Worm (Caenorhabditis elegans) whole organism, young adult: ENCODE results near the gene stdh-1.

Source experiments
- F10E7.11 ChIP-seq: sonication (generic microtip); optimal IDR thresholded peaks from 2 replicates; lab custom pipeline; 2017; ENCODE audit warnings: mild to moderate bottlenecking, missing genetic modification characterization, moderate library complexity, missing compliant biosample characterization
- F22D6.2 ChIP-seq: sonication (generic microtip); optimal IDR thresholded peaks from 2 replicates; lab custom pipeline; 2016; ENCODE audit warnings: mild to moderate bottlenecking, missing genetic modification characterization, missing compliant biosample characterization
- F23B12.7 ChIP-seq: sonication (generic microtip); optimal IDR thresholded peaks from 2 replicates; lab custom pipeline; 2017; ENCODE audit warnings: missing genetic modification characterization, mild to moderate bottlenecking, missing compliant biosample characterization, antibody characterized with exemption, moderate library complexity; ENCODE audit not compliant: insufficient read depth
- F33H1.4 ChIP-seq: fragments of 200-800 bp; sonication (Bioruptor generic); IDR thresholded peaks from 2 replicates; pipeline ENCODE4 v1.3.6; 2022; ENCODE audit warnings: missing genetic modification reagents, missing genetic modification characterization, missing compliant biosample characterization
- F55B11.4 ChIP-seq: sonication (generic microtip); optimal IDR thresholded peaks from 2 replicates; lab custom pipeline; 2016; ENCODE audit warnings: missing compliant biosample characterization, missing genetic modification characterization, borderline replicate concordance; ENCODE audit not compliant: insufficient read depth
- K11D2.4 ChIP-seq: fragments of 200-800 bp; sonication (Bioruptor generic); IDR thresholded peaks from 2 replicates; pipeline ENCODE4 v1.3.6; 2022; ENCODE audit warnings: missing genetic modification reagents, missing genetic modification characterization, missing compliant biosample characterization
- T07F8.4 ChIP-seq: sonication (generic microtip); optimal IDR thresholded peaks from 2 replicates; lab custom pipeline; 2016; ENCODE audit warnings: mild to moderate bottlenecking, missing genetic modification characterization, moderate library complexity, missing compliant biosample characterization
- T26A5.8 ChIP-seq: sonication (generic microtip); optimal IDR thresholded peaks from 2 replicates; lab custom pipeline; 2016; ENCODE audit warnings: missing genetic modification characterization, missing compliant biosample characterization
- Y53F4B.3 ChIP-seq: fragments of 200-800 bp; sonication (Bioruptor generic); IDR thresholded peaks from 2 replicates; pipeline ENCODE4 v1.3.6; 2022; ENCODE audit warnings: missing genetic modification reagents, missing genetic modification characterization, missing compliant biosample characterization
- Y53G8AR.9 ChIP-seq: fragments of 200-800 bp; sonication (Bioruptor generic); conservative IDR thresholded peaks from 2 replicates; pipeline ENCODE4 v1.3.6; 2022; ENCODE audit warnings: missing genetic modification reagents, missing genetic modification characterization, missing compliant biosample characterization
- Y67H2A.10 ChIP-seq: fragments of 200-800 bp; sonication (Bioruptor generic); conservative IDR thresholded peaks from 2 replicates; pipeline ENCODE4 v1.3.6; 2022; ENCODE audit warnings: missing genetic modification reagents, missing genetic modification characterization, missing compliant biosample characterization
- ZK185.1 ChIP-seq: sonication (generic microtip); optimal IDR thresholded peaks from 2 replicates; lab custom pipeline; 2016; ENCODE audit warnings: mild to moderate bottlenecking, missing genetic modification characterization, missing compliant biosample characterization; ENCODE audit not compliant: poor library complexity, severe bottlenecking
- akir-1 ChIP-seq: fragments of 200-800 bp; sonication (Bioruptor generic); optimal IDR thresholded peaks from 2 replicates; lab custom pipeline; 2018; ENCODE audit warnings: mild to moderate bottlenecking, missing genetic modification characterization, moderate library complexity, missing compliant biosample characterization
- ama-1 ChIP-seq, 3 experiments: fragments of 150-350 bp in 1 of 3; sonication (generic microtip) in 2 of 3; optimal IDR thresholded peaks; 2 replicates each; lab custom pipeline; 2014 to 2018; ENCODE audit warnings: missing biosample characterization in 2 of 3, missing genetic modification characterization in 2 of 3, missing genetic modification reagents in 2 of 3
- attf-3 ChIP-seq: fragments of 200-800 bp; sonication (Bioruptor generic); conservative IDR thresholded peaks from 2 replicates; pipeline ENCODE4 v1.3.6; 2022; ENCODE audit warnings: missing genetic modification reagents, missing genetic modification characterization, missing compliant biosample characterization
- attf-5 ChIP-seq: fragments of 200-800 bp; sonication (Bioruptor generic); optimal IDR thresholded peaks from 2 replicates; lab custom pipeline; 2018; ENCODE audit warnings: mild to moderate bottlenecking, missing genetic modification characterization, missing compliant biosample characterization
- bed-1 ChIP-seq: fragments of 200-800 bp; sonication (Bioruptor generic); IDR thresholded peaks from 2 replicates; pipeline ENCODE4 v1.3.6; 2022; ENCODE audit warnings: missing genetic modification reagents, missing genetic modification characterization, missing compliant biosample characterization
- ceh-58 ChIP-seq: fragments of 200-800 bp; sonication (Bioruptor generic); IDR thresholded peaks from 2 replicates; pipeline ENCODE4 v1.3.6; 2022; ENCODE audit warnings: missing genetic modification characterization, missing compliant biosample characterization
- ceh-79 ChIP-seq: sonication (generic microtip); optimal IDR thresholded peaks from 2 replicates; lab custom pipeline; 2017; ENCODE audit warnings: mild to moderate bottlenecking, missing genetic modification characterization, missing compliant biosample characterization
- dox-1 ChIP-seq: fragments of 200-800 bp; sonication (Bioruptor generic); IDR thresholded peaks from 2 replicates; pipeline ENCODE4 v1.3.6; 2022; ENCODE audit warnings: missing genetic modification reagents, missing genetic modification characterization, missing compliant biosample characterization
- egl-44 ChIP-seq: fragments of 200-800 bp; sonication (Bioruptor generic); IDR thresholded peaks from 2 replicates; pipeline ENCODE4 v1.3.6; 2022; ENCODE audit warnings: missing genetic modification reagents, missing genetic modification characterization, missing compliant biosample characterization
- lin-40 ChIP-seq: sonication (generic microtip); optimal IDR thresholded peaks from 2 replicates; lab custom pipeline; 2016; ENCODE audit warnings: missing genetic modification characterization, mild to moderate bottlenecking, missing compliant biosample characterization, missing genotype, missing genetic modification reagents
- lir-1 ChIP-seq: fragments of 200-800 bp; sonication (Bioruptor generic); conservative IDR thresholded peaks from 2 replicates; pipeline ENCODE4 v1.3.6; 2022; ENCODE audit warnings: missing genetic modification reagents, missing genetic modification characterization, missing compliant biosample characterization
- madf-3 ChIP-seq: fragments of 200-800 bp; sonication (Bioruptor generic); IDR thresholded peaks from 2 replicates; pipeline ENCODE4 v1.3.6; 2022; ENCODE audit warnings: missing genetic modification reagents, missing genetic modification characterization, missing compliant biosample characterization
- madf-6 ChIP-seq: fragments of 200-800 bp; sonication (Bioruptor generic); IDR thresholded peaks from 2 replicates; pipeline ENCODE4 v1.3.6; 2022; ENCODE audit warnings: missing genetic modification reagents, missing genetic modification characterization, missing compliant biosample characterization
- mcd-1 ChIP-seq: fragments of 200-800 bp; sonication (Bioruptor generic); IDR thresholded peaks from 2 replicates; pipeline ENCODE4 v1.3.6; 2022; ENCODE audit warnings: missing genetic modification reagents, missing genetic modification characterization, missing compliant biosample characterization
- mes-4 ChIP-seq: sonication (generic microtip); optimal IDR thresholded peaks from 2 replicates; lab custom pipeline; 2016; ENCODE audit warnings: missing genotype, missing genetic modification characterization, missing compliant biosample characterization
- nfya-1 ChIP-seq: sonication (generic microtip); optimal IDR thresholded peaks from 2 replicates; lab custom pipeline; 2017; ENCODE audit warnings: antibody characterized with exemption, missing compliant biosample characterization, missing genetic modification characterization, borderline replicate concordance; ENCODE audit not compliant: insufficient read depth
- nhr-80 ChIP-seq: sonication (generic microtip); optimal IDR thresholded peaks from 2 replicates; lab custom pipeline; 2016; ENCODE audit warnings: missing genetic modification characterization, missing compliant biosample characterization
- nhr-90 ChIP-seq: sonication (generic microtip); optimal IDR thresholded peaks from 2 replicates; lab custom pipeline; 2016; ENCODE audit warnings: missing genotype, mild to moderate bottlenecking, missing genetic modification characterization, missing compliant biosample characterization
- pha-4 ChIP-seq: fragments of 150-350 bp; sonication (generic microtip); optimal IDR thresholded peaks from 2 replicates; lab custom pipeline; 2014; ENCODE audit warnings: missing biosample characterization, missing genetic modification reagents, missing genetic modification characterization
- rcor-1 ChIP-seq: fragments of 200-800 bp; sonication (Bioruptor generic); IDR thresholded peaks from 2 replicates; pipeline ENCODE4 v1.3.6; 2022; ENCODE audit warnings: missing genetic modification reagents, missing genetic modification characterization, missing compliant biosample characterization
- snpc-1.3 ChIP-seq: sonication (generic microtip); optimal IDR thresholded peaks from 2 replicates; lab custom pipeline; 2017; ENCODE audit warnings: missing genetic modification characterization, mild to moderate bottlenecking, missing compliant biosample characterization, antibody characterized with exemption, moderate library complexity, missing genotype, missing genetic modification reagents; ENCODE audit not compliant: insufficient read depth
- somi-1 ChIP-seq: fragments of 200-800 bp; sonication (Bioruptor generic); optimal IDR thresholded peaks from 2 replicates; lab custom pipeline; 2018; ENCODE audit warnings: mild to moderate bottlenecking, missing genetic modification characterization, missing compliant biosample characterization
- tbp1 ChIP-seq: fragments of 200-800 bp; sonication (Bioruptor generic); optimal IDR thresholded peaks from 2 replicates; lab custom pipeline; 2018; ENCODE audit warnings: mild to moderate bottlenecking, missing genetic modification characterization, missing compliant biosample characterization
- tbx-9 ChIP-seq: sonication (generic microtip); optimal IDR thresholded peaks from 2 replicates; lab custom pipeline; 2016; ENCODE audit warnings: borderline replicate concordance, missing genetic modification characterization, inconsistent platforms, missing compliant biosample characterization
- unc-130 ChIP-seq: sonication (generic microtip); optimal IDR thresholded peaks from 2 replicates; lab custom pipeline; 2016; ENCODE audit warnings: missing genetic modification reagents, missing genetic modification characterization, missing compliant biosample characterization
- unc-62 ChIP-seq: fragments of 150-350 bp; optimal IDR thresholded peaks from 2 replicates; lab custom pipeline; 2014; ENCODE audit warnings: missing biosample characterization, missing genetic modification reagents, missing genetic modification characterization
- xnd-1 ChIP-seq: sonication (generic microtip); optimal IDR thresholded peaks from 2 replicates; lab custom pipeline; 2016; ENCODE audit warnings: missing genotype, missing genetic modification reagents, missing genetic modification characterization, missing compliant biosample characterization
- ztf-22 ChIP-seq: fragments of 200-800 bp; sonication (Bioruptor generic); optimal IDR thresholded peaks from 2 replicates; lab custom pipeline; 2018; ENCODE audit warnings: mild to moderate bottlenecking, missing genetic modification characterization, moderate library complexity, missing compliant biosample characterization
- ztf-25 ChIP-seq: fragments of 200-800 bp; sonication (Bioruptor generic); IDR thresholded peaks from 2 replicates; pipeline ENCODE4 v1.3.6; 2022; ENCODE audit warnings: missing genetic modification reagents, missing genetic modification characterization, missing compliant biosample characterization
- ztf-28 ChIP-seq: fragments of 200-800 bp; sonication (Bioruptor generic); IDR thresholded peaks from 2 replicates; pipeline ENCODE4 v1.3.6; 2022; ENCODE audit warnings: missing genetic modification reagents, missing genetic modification characterization, missing compliant biosample characterization
- ztf-3 ChIP-seq: fragments of 200-800 bp; sonication (Bioruptor generic); optimal IDR thresholded peaks from 2 replicates; lab custom pipeline; 2018; ENCODE audit warnings: mild to moderate bottlenecking, missing genetic modification characterization, missing compliant biosample characterization
- ztf-6 ChIP-seq: fragments of 200-800 bp; sonication (Bioruptor generic); IDR thresholded peaks from 2 replicates; pipeline ENCODE4 v1.3.6; 2022; ENCODE audit warnings: missing genetic modification reagents, missing genetic modification characterization, missing compliant biosample characterization

Gene stdh-1

DNA sequence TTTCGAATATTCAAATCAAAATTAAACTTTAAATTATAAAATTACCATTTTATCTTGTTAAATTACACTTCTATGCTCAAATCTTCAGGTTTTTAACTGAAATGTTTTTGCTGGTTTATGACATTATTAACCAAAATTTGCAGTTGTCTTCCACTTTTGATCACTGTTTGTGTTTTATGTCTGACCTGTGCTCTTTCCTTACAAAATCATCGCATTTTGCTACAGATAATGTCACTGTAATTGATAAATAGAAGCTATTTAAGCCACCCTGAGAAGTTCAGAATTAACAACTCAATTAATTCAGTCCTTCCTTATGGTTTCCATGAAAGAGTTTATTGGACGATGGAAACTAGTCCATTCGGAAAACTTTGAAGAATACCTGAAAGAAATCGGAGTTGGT lies 15.8 kb upstream of the stdh-1 start, which contains the start of gene lbp-8:
Gene lbp-8, plus strand, starts transcription at position 301 of the 400 bp plus-strand sequence.
- TF ChIP-seq T26A5.8 (tag; lab: Kevin White, UChicago) (no peak), ceh-79 (tag; lab: Kevin White, UChicago) (no peak), ztf-25 (GFP tag; lab: Robert Waterston, UW) (no peak), egl-44 (GFP tag; lab: Robert Waterston, UW) (no peak), somi-1 (GFP tag; lab: Kevin White, UChicago) (no peak), tbp1 (GFP tag; lab: Kevin White, UChicago) (no peak), F33H1.4 (GFP tag; lab: Robert Waterston, UW) (no peak), attf-5 (GFP tag; lab: Kevin White, UChicago) (no peak), lir-1 (no peak), ceh-58 (GFP tag; lab: Robert Waterston, UW) (no peak), Y53F4B.3 (GFP tag; lab: Robert Waterston, UW) (no peak), pha-4 (tag; lab: Kevin White, UChicago) (no peak), ztf-28 (GFP tag; lab: Robert Waterston, UW) (no peak), snpc-1.3 (no peak), attf-3 (GFP tag; lab: Robert Waterston, UW) (no peak), madf-3 (GFP tag; lab: Robert Waterston, UW) (no peak), nfya-1 (no peak), unc-62 (GFP tag; lab: Kevin White, UChicago) (no peak)

DNA sequence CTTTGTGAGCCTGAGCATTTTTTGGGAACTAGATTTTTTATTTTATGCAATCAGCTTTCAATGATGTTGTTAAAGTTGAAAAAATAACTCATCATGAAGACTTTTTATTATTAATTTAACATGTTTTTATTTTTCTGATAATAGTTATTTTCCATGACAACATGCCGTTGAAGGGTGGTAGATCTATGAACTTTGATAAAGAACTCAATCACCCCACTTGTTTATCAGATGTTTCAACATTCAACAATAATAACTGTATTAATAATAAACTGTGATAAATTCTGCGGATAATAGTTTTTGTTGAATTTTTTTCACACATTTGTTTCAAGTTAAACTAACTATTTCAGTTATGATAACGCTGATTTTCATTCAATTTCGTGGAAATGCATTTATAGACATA lies 14.8 kb upstream of the stdh-1 start:
- TF ChIP-seq ztf-3 (GFP tag; lab: Kevin White, UChicago) (no peak), nhr-80 (tag; lab: Kevin White, UChicago) (peak; percentile 52), ztf-22 (no peak)

DNA sequence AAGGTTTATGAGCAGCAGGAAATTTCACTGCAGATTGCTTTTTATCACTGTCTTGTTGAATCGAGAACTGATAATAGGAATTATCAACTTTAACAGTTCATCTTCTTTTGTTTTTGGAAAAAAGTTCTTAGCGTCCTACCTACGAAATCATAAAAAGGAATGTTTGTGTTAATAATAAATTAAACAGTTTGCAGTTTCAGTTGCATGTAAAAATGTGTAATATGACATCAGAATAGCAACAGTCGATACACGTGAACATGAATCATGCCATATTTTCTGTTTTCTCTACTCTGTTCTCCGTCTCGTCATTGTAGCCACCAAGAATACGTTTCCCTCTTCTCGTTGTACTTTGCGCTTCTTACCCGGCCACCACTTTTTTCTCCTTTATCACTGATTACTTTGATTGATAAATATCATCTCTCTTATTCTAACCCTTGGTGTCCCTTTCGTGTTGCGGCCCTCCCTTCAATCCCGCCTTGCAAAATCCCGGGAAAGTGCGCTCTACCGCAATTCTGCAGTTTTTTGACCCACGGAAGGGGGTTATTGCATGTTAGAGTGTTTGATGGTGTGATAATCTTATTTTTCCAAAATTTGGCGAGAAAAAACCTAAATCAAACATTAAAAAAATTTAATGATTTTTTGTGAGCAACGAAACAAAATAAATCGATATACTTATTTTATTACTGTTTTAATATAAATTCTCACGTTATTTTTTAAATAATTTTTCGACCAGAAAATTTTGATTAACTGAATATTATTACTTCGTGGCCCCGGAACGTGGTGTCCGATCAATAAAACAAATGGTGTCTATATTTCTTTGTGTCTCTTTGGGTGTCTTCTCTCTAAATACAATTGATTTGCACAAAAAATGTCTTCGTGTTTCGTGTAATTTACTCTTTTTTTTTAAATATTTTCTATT lies 13.6 kb upstream of the stdh-1 start, which contains the start of gene sptl-3:
Gene sptl-3, plus strand, starts transcription at position 869 of the 919 bp plus-strand sequence.
- TF ChIP-seq unc-130 (GFP tag; lab: Kevin White, UChicago) (no peak), F22D6.2 (tag; lab: Kevin White, UChicago) (no peak), T07F8.4 (no peak), mes-4 (tag; lab: Kevin White, UChicago) (no peak), nhr-80 (tag; lab: Kevin White, UChicago) (peak; percentile 86), F10E7.11 (tag; lab: Kevin White, UChicago) (no peak), madf-6 (GFP tag; lab: Robert Waterston, UW) (no peak), Y67H2A.10 (GFP tag; lab: Robert Waterston, UW) (no peak), ama-1 (optimal IDR thresholded peaks at IDR 0.05; lab: Kevin White, UChicago) (no peak), ama-1 (GFP tag; optimal IDR thresholded peaks at IDR 0.05; lab: Kevin White, UChicago) (no peak), ZK185.1 (tag; lab: Kevin White, UChicago) (no peak), xnd-1 (tag; lab: Kevin White, UChicago) (no peak), nhr-90 (tag; lab: Kevin White, UChicago) (no peak), lin-40 (peak; percentile 47), tbx-9 (tag; lab: Kevin White, UChicago) (no peak), F23B12.7 (tag; lab: Kevin White, UChicago) (no peak), dox-1 (GFP tag; lab: Robert Waterston, UW) (no peak), Y53G8AR.9 (GFP tag; lab: Robert Waterston, UW) (no peak), akir-1 (no peak), ztf-6 (GFP tag; lab: Robert Waterston, UW) (no peak), bed-1 (GFP tag; lab: Robert Waterston, UW) (no peak), mcd-1 (GFP tag; lab: Robert Waterston, UW) (peak; percentile 53), ceh-58 (GFP tag; lab: Robert Waterston, UW) (no peak), K11D2.4 (GFP tag; lab: Robert Waterston, UW) (no peak), madf-3 (GFP tag; lab: Robert Waterston, UW) (no peak), F55B11.4 (tag; lab: Kevin White, UChicago) (no peak), rcor-1 (GFP tag; lab: Robert Waterston, UW) (no peak)
